Worm (Caenorhabditis elegans) whole organism, early embryonic: ENCODE measurements around the gene H25P19.1.

Source experiments
- F13C5.2 ChIP-seq: sonication (generic microtip); optimal IDR thresholded peaks from 2 replicates; lab custom pipeline; 2017; ENCODE audit warnings: mild to moderate bottlenecking, missing genetic modification characterization, inconsistent platforms, missing compliant biosample characterization
- aly-1 ChIP-seq: sonication (generic microtip); optimal IDR thresholded peaks from 2 replicates; lab custom pipeline; 2016; ENCODE audit warnings: missing genetic modification characterization, missing compliant biosample characterization
- ama-1 ChIP-seq: fragments of 150-350 bp; optimal IDR thresholded peaks from 2 replicates; lab custom pipeline; 2014
- flt-1 ChIP-seq: fragments of 200-800 bp; sonication (Bioruptor generic); IDR thresholded peaks from 2 replicates; pipeline ENCODE4 v1.3.6; 2022; ENCODE audit warnings: missing genetic modification characterization, missing compliant biosample characterization

DNA sequence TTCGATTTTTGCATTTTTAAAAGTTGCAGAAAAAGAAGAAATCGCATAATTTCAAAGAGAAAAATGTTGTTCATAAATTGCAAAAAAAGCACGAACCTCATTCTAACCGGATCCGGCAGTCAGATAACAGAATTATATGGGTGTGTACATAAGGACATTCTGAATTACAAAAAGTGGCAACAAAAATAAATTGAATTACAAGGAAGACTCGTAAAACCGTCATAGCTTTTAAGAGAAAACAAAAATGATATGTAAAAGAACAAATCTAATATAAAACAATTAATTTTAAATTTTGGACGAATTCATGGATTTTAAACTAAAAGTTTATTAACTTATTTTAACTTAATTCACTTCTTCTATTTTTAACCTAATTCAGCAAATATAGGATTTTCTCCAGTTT lies 27.3 kb upstream of the H25P19.1 start, which contains the start of gene F31F4.17:
- TF ChIP-seq aly-1 (tag; lab: Kevin White, UChicago) (no peak), ama-1 (lab: Kevin White, UChicago) (no peak), flt-1 (no peak), F13C5.2 (tag; lab: Kevin White, UChicago) (no peak)
